Fruit fly (Drosophila melanogaster) whole organism, prepupa: ENCODE measurements around the gene wisp.
A peak's percentile ranks its signal among the peaks of the same experiment; 100 is the strongest.

Source experiments
- CG11294 ChIP-seq: fragments of 200-800 bp; sonication (Bioruptor generic); IDR thresholded peaks from 2 replicates; pipeline ENCODE4 v1.3.6; 2022; ENCODE audit warnings: missing biosample characterization, missing genetic modification characterization
- CG11762 ChIP-seq: fragments of 200-800 bp; sonication (Bioruptor generic); optimal IDR thresholded peaks from 3 replicates; lab custom pipeline; 2016; ENCODE audit warnings: missing biosample characterization, missing genetic modification characterization; ENCODE audit not compliant: insufficient read depth
- CG15336 ChIP-seq: fragments of 200-800 bp; sonication (Bioruptor generic); IDR thresholded peaks from 2 replicates; pipeline ENCODE4 v1.3.6; 2022; ENCODE audit warnings: missing biosample characterization, missing genetic modification characterization
- CG3032 ChIP-seq: fragments of 200-800 bp; optimal IDR thresholded peaks from 2 replicates; lab custom pipeline; 2019; ENCODE audit warnings: missing biosample characterization, mild to moderate bottlenecking, missing genetic modification characterization, moderate library complexity
- CG32006 ChIP-seq: fragments of 200-800 bp; sonication (Bioruptor generic); optimal IDR thresholded peaks from 3 replicates; lab custom pipeline; 2017; ENCODE audit warnings: missing biosample characterization, mild to moderate bottlenecking, missing genetic modification characterization
- CG34406 ChIP-seq: fragments of 200-800 bp; sonication (Bioruptor generic); optimal IDR thresholded peaks from 3 replicates; lab custom pipeline; 2016; ENCODE audit warnings: missing biosample characterization, missing genetic modification characterization
- CG3919 ChIP-seq: fragments of 200-800 bp; sonication (Bioruptor generic); optimal IDR thresholded peaks from 3 replicates; lab custom pipeline; 2016; ENCODE audit warnings: missing biosample characterization, missing genetic modification characterization
- CG4318 ChIP-seq: fragments of 200-800 bp; sonication (Bioruptor generic); optimal IDR thresholded peaks from 3 replicates; lab custom pipeline; 2017; ENCODE audit warnings: missing biosample characterization, mild to moderate bottlenecking, missing genetic modification characterization
- CG6792 ChIP-seq: fragments of 200-800 bp; sonication (Bioruptor generic); optimal IDR thresholded peaks from 3 replicates; lab custom pipeline; 2016; ENCODE audit warnings: missing biosample characterization, missing genetic modification characterization
- CG6808 ChIP-seq: fragments of 200-800 bp; sonication (Bioruptor generic); optimal IDR thresholded peaks from 3 replicates; lab custom pipeline; 2017; ENCODE audit warnings: missing biosample characterization, missing genetic modification characterization, mild to moderate bottlenecking, moderate library complexity, missing genetic modification reagents
- CG6854 ChIP-seq: fragments of 200-800 bp; sonication (Bioruptor generic); optimal IDR thresholded peaks from 2 replicates; lab custom pipeline; 2017; ENCODE audit warnings: missing biosample characterization, mild to moderate bottlenecking, missing genetic modification characterization
- CG8319 ChIP-seq: fragments of 200-800 bp; sonication (Bioruptor generic); optimal IDR thresholded peaks from 3 replicates; lab custom pipeline; 2016; ENCODE audit warnings: missing biosample characterization, missing genetic modification characterization
- CG8632 ChIP-seq: fragments of 200-800 bp; sonication (Bioruptor generic); optimal IDR thresholded peaks from 3 replicates; lab custom pipeline; 2016; ENCODE audit warnings: missing biosample characterization, missing genetic modification characterization
- CG9139 ChIP-seq: fragments of 200-800 bp; sonication (Bioruptor generic); optimal IDR thresholded peaks from 3 replicates; lab custom pipeline; 2017; ENCODE audit warnings: missing biosample characterization, mild to moderate bottlenecking, missing genetic modification characterization
- Eip75B ChIP-seq: fragments of 200-800 bp; sonication (Bioruptor generic); optimal IDR thresholded peaks from 3 replicates; lab custom pipeline; 2016; ENCODE audit warnings: missing biosample characterization, missing genetic modification characterization
- Eip78C ChIP-seq: fragments of 200-800 bp; sonication (Bioruptor generic); peaks from one replicate; lab custom pipeline; 2016; ENCODE audit warnings: missing biosample characterization, missing genetic modification characterization
- Ets21C ChIP-seq: fragments of 200-800 bp; sonication (Bioruptor generic); optimal IDR thresholded peaks from 3 replicates; lab custom pipeline; 2016; ENCODE audit warnings: missing biosample characterization, missing genetic modification characterization
- Gug ChIP-seq: fragments of 200-800 bp; sonication (Bioruptor generic); IDR thresholded peaks from 2 replicates; pipeline ENCODE4 v1.3.6; 2022; ENCODE audit warnings: missing biosample characterization, missing genetic modification characterization
- Hr39 ChIP-seq: fragments of 200-800 bp; sonication (Bioruptor generic); optimal IDR thresholded peaks from 2 replicates; lab custom pipeline; 2016; ENCODE audit warnings: missing biosample characterization, missing genetic modification characterization
- OdsH ChIP-seq: fragments of 200-800 bp; sonication (Bioruptor generic); optimal IDR thresholded peaks from 3 replicates; lab custom pipeline; 2016; ENCODE audit warnings: missing biosample characterization, missing genetic modification characterization
- Sox15 ChIP-seq: fragments of 200-800 bp; sonication (Bioruptor generic); optimal IDR thresholded peaks from 3 replicates; lab custom pipeline; 2016; ENCODE audit warnings: missing biosample characterization, missing genetic modification characterization
- achi ChIP-seq: fragments of 200-800 bp; sonication (Bioruptor generic); optimal IDR thresholded peaks from 3 replicates; lab custom pipeline; 2016; ENCODE audit warnings: missing biosample characterization, missing genetic modification characterization
- acj6 ChIP-seq: fragments of 200-800 bp; sonication (Bioruptor generic); optimal IDR thresholded peaks from 3 replicates; lab custom pipeline; 2016; ENCODE audit warnings: missing biosample characterization, missing genetic modification characterization
- dsx ChIP-seq: fragments of 200-800 bp; optimal IDR thresholded peaks from 3 replicates; lab custom pipeline; 2019; ENCODE audit warnings: missing biosample characterization, mild to moderate bottlenecking, missing genetic modification characterization, moderate library complexity; ENCODE audit not compliant: poor library complexity, severe bottlenecking
- fd59A ChIP-seq: fragments of 200-800 bp; sonication (Bioruptor generic); optimal IDR thresholded peaks from 2 replicates; lab custom pipeline; 2017; ENCODE audit warnings: missing biosample characterization, mild to moderate bottlenecking, missing genetic modification characterization, missing genetic modification reagents
- fkh ChIP-seq: fragments of 200-800 bp; sonication (Bioruptor generic); optimal IDR thresholded peaks from 3 replicates; lab custom pipeline; 2017; ENCODE audit warnings: missing biosample characterization, mild to moderate bottlenecking, missing genetic modification characterization, moderate library complexity
- lz ChIP-seq: fragments of 200-800 bp; sonication (Bioruptor generic); optimal IDR thresholded peaks from 3 replicates; lab custom pipeline; 2016; ENCODE audit warnings: missing biosample characterization, missing genetic modification characterization
- pdm3 ChIP-seq: fragments of 200-800 bp; sonication (Bioruptor generic); optimal IDR thresholded peaks from 3 replicates; lab custom pipeline; 2016; ENCODE audit warnings: missing biosample characterization, missing genetic modification characterization
- salr ChIP-seq, 2 experiments: fragments of 200-800 bp; sonication (Bioruptor generic); optimal IDR thresholded peaks; 3 replicates each; lab custom pipeline; 2016 to 2018; ENCODE audit warnings: missing biosample characterization in 2 of 2, missing genetic modification characterization in 2 of 2, mild to moderate bottlenecking in 1 of 2
- spab ChIP-seq: fragments of 200-800 bp; sonication (Bioruptor generic); optimal IDR thresholded peaks from 2 replicates; lab custom pipeline; 2017; ENCODE audit warnings: missing biosample characterization, mild to moderate bottlenecking, missing genetic modification characterization, missing genetic modification reagents
- ss ChIP-seq, 2 experiments: fragments of 200-800 bp; sonication (Bioruptor generic); optimal IDR thresholded peaks; 2 replicates in 1 of 2; 3 replicates in 1 of 2; lab custom pipeline; 2017 to 2018; ENCODE audit warnings: mild to moderate bottlenecking in 2 of 2, missing biosample characterization in 2 of 2, missing genetic modification characterization in 2 of 2, moderate library complexity in 1 of 2

Gene wisp

DNA sequence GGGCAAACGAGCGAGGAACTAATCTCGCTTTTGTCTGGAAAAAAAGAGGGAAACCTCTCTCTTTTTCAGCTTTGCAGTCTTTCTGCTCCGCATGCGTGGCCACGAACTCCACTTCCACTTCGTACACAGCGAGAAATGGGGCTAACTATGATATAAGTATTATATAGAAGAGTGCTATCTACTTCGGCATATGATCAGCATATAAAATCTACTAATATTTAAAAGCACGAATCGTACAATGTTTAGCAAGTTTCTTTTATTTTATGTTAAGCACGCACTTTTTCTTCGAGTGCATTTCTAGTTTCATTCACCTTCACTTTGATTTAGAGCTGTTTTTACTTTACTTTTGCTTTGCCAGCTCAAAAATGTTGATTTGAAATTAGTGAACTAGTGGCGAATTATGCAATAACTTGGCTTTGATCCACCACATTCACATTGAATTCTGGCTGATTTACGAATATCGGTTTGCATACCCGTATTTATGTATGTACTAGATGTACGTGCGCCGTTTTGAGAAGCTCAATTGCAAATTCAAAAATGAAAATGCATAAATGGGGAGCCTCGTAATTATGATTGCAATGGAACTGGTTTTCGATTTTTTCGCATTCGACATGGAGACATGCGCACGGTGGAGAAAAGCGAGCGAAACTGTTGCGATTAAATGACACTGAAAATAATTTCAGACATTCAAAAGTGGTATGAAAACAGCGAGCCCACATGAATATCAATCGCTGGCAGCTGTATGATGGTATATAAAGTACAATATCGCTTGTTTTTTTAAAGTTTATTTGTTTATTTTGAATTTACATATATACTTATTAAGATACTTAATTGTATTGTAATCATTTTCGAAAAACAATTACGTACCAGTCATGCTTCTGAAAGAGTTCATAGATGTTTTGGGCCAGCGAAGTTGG, 36.0 kb upstream of the wisp start (continued):
- TF ChIP-seq dsx = peak; percentile 95
- peak; percentile 83 for TF ChIP-seq Sox15 (GFP tag; lab: Kevin White, UChicago)
- peak; percentile 61 for TF ChIP-seq Ets21C
- peak; percentile 94 for TF ChIP-seq Eip75B (GFP tag; lab: Kevin White, UChicago)
- TF ChIP-seq CG6808 = peak; percentile 93
- TF ChIP-seq CG34406 (GFP tag; lab: Kevin White, UChicago) = peak; percentile 90
- peak; percentile 93 for TF ChIP-seq CG3919
- TF ChIP-seq CG11294 (GFP tag; lab: Robert Waterston, UW) = peak; percentile 93
- TF ChIP-seq CG3032 (tag; lab: Kevin White, UChicago) = peak; percentile 95
- peak; percentile 88 for TF ChIP-seq CG6792 (GFP tag; lab: Kevin White, UChicago)

DNA sequence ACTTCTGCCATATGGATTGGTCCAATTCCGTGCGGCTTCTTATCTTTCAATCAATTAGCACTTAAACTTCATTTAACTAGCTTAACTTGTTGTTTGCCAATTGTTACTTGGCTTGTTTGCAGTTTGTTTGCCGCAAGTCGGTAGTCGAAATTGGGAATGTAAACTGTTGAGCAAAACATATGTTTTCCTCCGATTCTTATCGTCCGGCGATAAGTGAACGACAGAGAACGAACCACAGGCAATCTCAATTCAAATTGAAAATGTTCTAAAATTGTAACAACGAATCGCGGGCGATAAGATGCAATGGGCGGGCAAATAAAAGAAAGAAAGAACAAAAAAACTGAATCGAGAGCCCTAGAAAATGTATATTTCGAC, 35.3 kb upstream of the wisp start:
- TF ChIP-seq spab (no peak), fkh (GFP tag; lab: Kevin White, UChicago) (peak; percentile 28), lz (GFP tag; lab: Kevin White, UChicago) (no peak), CG11294 (GFP tag; lab: Robert Waterston, UW) (no peak), Hr39 (GFP tag; lab: Kevin White, UChicago) (no peak), Eip78C (GFP tag; lab: Kevin White, UChicago) (peak; percentile 56), salr (GFP tag; optimal IDR thresholded peaks at IDR 0.05; lab: Kevin White, UChicago) (no peak)

DNA sequence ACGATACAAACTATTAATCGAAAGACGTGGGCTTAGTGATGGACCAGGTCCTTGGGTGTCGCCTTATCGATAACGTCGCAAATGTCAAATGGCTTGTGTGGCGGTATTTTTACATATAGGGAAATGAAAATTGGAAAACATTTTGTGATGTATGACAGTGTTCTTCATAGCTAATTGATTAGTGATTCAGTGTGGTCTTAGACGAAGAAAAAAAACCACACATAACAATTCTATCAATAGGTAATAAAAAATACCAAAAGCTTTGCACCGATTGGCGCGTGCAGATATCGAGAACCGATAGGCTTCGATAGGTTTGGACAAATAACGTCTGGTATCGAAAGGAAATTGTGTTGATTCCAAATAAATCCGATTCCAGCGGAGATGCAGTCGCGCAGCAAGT, 24.9 kb upstream of the wisp start, which contains the start of the genes Nrd1 and CG1847:
Nrd1 (minus strand) TSS at position 28 of the 400 bp plus-strand sequence.
CG1847 (plus strand) TSS at position 305 of the 400 bp plus-strand sequence.
- TF ChIP-seq CG3919 = no peak
- no peak for TF ChIP-seq pdm3
- TF ChIP-seq CG32006 = no peak
- no peak for TF ChIP-seq Eip75B (GFP tag; lab: Kevin White, UChicago)
- no peak for TF ChIP-seq CG15336 (GFP tag; lab: Robert Waterston, UW)
- TF ChIP-seq CG6854 (GFP tag; lab: Kevin White, UChicago) = no peak
- no peak for TF ChIP-seq Gug (GFP tag; lab: Robert Waterston, UW)
- TF ChIP-seq Eip78C (GFP tag; lab: Kevin White, UChicago) = no peak
- no peak for TF ChIP-seq CG4318 (GFP tag; lab: Kevin White, UChicago)
- no peak for TF ChIP-seq salr (GFP tag; optimal IDR thresholded peaks at IDR 0.05; lab: Kevin White, UChicago)
- TF ChIP-seq achi = no peak

DNA sequence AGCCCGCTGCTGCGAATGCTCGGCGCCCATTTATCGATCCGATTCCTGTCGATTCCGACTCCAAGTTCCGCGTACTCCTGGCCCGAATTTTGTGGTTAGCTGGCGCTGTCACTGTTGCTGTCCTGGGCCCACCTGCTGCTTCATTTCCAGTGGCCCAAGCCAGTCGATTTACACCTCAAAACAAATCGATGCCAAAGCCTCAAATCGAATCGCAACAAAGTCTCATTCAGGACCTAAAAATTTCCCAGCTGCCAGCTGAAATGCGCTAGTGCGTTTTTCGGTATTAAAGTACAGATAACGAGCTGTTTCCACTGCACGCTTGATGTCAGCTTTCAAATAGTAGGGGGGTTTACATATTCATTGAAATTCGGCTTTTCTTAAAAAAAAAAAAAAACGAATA, 21.2 kb upstream of the wisp start, which contains the start of gene BORCS5:
BORCS5 (minus strand) TSS at position 263 of the 400 bp plus-strand sequence.
- TF ChIP-seq dsx = peak; percentile 97
- TF ChIP-seq CG15336 (GFP tag; lab: Robert Waterston, UW) = 0 out of 2 replicates have a peak, but pooled peaks have one; percentile 7
- no peak for TF ChIP-seq CG11294 (GFP tag; lab: Robert Waterston, UW)
- TF ChIP-seq CG6808 = no peak

DNA sequence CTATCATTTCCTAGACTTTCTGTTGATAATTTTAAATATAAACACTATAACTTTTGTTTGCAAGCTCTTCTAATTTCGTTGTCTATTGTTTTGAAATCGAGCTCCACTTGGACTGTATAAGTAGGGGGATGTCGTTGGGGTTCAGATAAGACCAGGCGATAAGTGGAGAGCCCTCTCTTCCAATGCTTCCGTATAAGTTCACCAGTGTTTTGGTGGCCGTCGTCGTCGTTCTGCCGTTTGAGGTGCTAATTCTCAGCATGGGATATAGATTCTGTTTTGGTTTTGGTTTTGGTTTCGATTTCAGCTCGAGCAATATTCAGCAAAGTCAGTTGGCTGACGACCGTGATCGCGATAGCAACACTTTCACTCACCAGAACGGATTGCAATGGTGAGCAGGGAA, 20.6 kb upstream of the wisp start, which contains the start of gene CG15739:
CG15739 (plus strand) TSS at position 204 of the 400 bp plus-strand sequence.
- no peak for TF ChIP-seq spab
- no peak for TF ChIP-seq fd59A (GFP tag; lab: Kevin White, UChicago)
- no peak for TF ChIP-seq OdsH
- no peak for TF ChIP-seq CG34406 (GFP tag; lab: Kevin White, UChicago)
- TF ChIP-seq CG15336 (GFP tag; lab: Robert Waterston, UW) = no peak
- no peak for TF ChIP-seq CG4318 (GFP tag; lab: Kevin White, UChicago)
- no peak for TF ChIP-seq CG11762 (GFP tag; lab: Kevin White, UChicago)
- TF ChIP-seq acj6 (GFP tag; lab: Kevin White, UChicago) = no peak
- TF ChIP-seq CG9139 (GFP tag; lab: Kevin White, UChicago) = no peak
- no peak for TF ChIP-seq CG6854 (GFP tag; lab: Kevin White, UChicago)
- TF ChIP-seq CG8319 (GFP tag; lab: Kevin White, UChicago) = no peak
- no peak for TF ChIP-seq CG8632 (GFP tag; lab: Kevin White, UChicago)
- TF ChIP-seq ss (GFP tag; optimal IDR thresholded peaks at IDR 0.05; lab: Kevin White, UChicago) = no peak
